Worm (Caenorhabditis elegans): ENCODE results near the gene aakg-5.

DNA sequence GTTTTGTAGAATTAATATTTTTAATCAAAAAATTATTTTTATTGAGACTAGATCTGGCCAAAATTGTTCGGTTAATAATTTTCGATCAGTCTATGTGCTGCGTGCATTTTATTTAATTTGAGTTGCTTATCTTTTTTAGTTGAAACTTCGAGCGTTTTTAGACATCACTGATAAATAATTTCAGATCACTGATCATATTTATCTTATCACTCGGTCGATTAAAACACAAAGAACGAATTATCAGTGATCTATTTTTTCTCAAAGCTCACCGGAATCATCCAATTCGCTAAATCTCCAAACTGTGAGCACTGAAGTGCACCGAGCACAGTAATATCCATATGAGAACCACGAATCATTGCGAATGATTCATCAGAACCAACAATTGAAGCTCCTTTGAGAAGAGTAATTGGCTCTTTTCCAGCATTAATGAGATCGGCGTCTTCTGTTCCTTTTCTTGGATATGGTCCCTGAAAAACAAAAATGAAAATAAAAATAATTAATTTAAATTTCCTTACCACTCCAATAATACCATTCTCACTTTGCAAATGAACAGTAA, 39.8 kb downstream of the aakg-5 start:
- TF ChIP-seq pes-1 (GFP tag; IDR thresholded peaks at IDR 0.05), result no peak
- TF ChIP-seq ama-1 (optimal IDR thresholded peaks at IDR 0.05), result no peak
- no peak for TF ChIP-seq flt-1 (GFP tag; IDR thresholded peaks at IDR 0.05)
- no peak for TF ChIP-seq scrt-1 (GFP tag; IDR thresholded peaks at IDR 0.05)
- TF ChIP-seq ceh-36 (tag; optimal IDR thresholded peaks at IDR 0.05), result no peak
- no peak for TF ChIP-seq hmg-4 (GFP tag; optimal IDR thresholded peaks at IDR 0.05)
- no peak for TF ChIP-seq tra-4 (tag; optimal IDR thresholded peaks at IDR 0.05)
- TF ChIP-seq hnd-1 (tag; optimal IDR thresholded peaks at IDR 0.05), result no peak
- TF ChIP-seq sea-1 (GFP tag; conservative IDR thresholded peaks at IDR 0.05), result no peak
- TF ChIP-seq hmbx-1 (tag; optimal IDR thresholded peaks at IDR 0.05), result no peak

Measured in whole organism, early embryonic.